Worm (Caenorhabditis elegans) whole organism, L2 larva: ENCODE measurements around the gene F43G6.7.
A peak's percentile ranks its signal among the peaks of the same experiment; 100 is the strongest.

Source experiments
- C34F6.9 ChIP-seq: fragments of 150-350 bp; optimal IDR thresholded peaks from 2 replicates; lab custom pipeline; 2014; ENCODE audit warnings: missing biosample characterization, missing genetic modification characterization
- F13H6.1 ChIP-seq: sonication (generic microtip); optimal IDR thresholded peaks from 2 replicates; lab custom pipeline; 2016; ENCODE audit warnings: missing genetic modification characterization, missing compliant biosample characterization
- R02D3.7 ChIP-seq: fragments of 150-350 bp; optimal IDR thresholded peaks from 2 replicates; lab custom pipeline; 2014; ENCODE audit warnings: missing biosample characterization, missing genetic modification characterization
- Y55F3AM.14 ChIP-seq: fragments of 200-800 bp; sonication (Bioruptor generic); optimal IDR thresholded peaks from 2 replicates; lab custom pipeline; 2018; ENCODE audit warnings: mild to moderate bottlenecking, missing genetic modification characterization, missing compliant biosample characterization
- ZK546.5 ChIP-seq: sonication (generic microtip); optimal IDR thresholded peaks from 2 replicates; lab custom pipeline; 2017; ENCODE audit warnings: missing biosample characterization, missing genetic modification characterization
- aly-2 ChIP-seq: fragments of 150-350 bp; optimal IDR thresholded peaks from 2 replicates; lab custom pipeline; 2014; ENCODE audit warnings: missing biosample characterization, missing genetic modification characterization
- ama-1 ChIP-seq: fragments of 150-350 bp; optimal IDR thresholded peaks from 2 replicates; lab custom pipeline; 2018; ENCODE audit warnings: inconsistent platforms
- blmp-1 ChIP-seq: sonication (generic microtip); optimal IDR thresholded peaks from 2 replicates; lab custom pipeline; 2017; ENCODE audit warnings: missing genetic modification characterization, mild to moderate bottlenecking, missing compliant biosample characterization, antibody characterized with exemption, moderate library complexity; ENCODE audit not compliant: insufficient read depth
- ceh-16 ChIP-seq: fragments of 150-350 bp; optimal IDR thresholded peaks from 2 replicates; lab custom pipeline; 2014; ENCODE audit warnings: missing biosample characterization, missing genetic modification characterization
- crh-2 ChIP-seq: sonication (generic microtip); optimal IDR thresholded peaks from 2 replicates; lab custom pipeline; 2017; ENCODE audit warnings: missing biosample characterization, missing genetic modification characterization
- egl-27 ChIP-seq: sonication (generic microtip); optimal IDR thresholded peaks from 3 replicates; lab custom pipeline; 2017; ENCODE audit warnings: missing biosample characterization, missing genetic modification reagents, missing genetic modification characterization
- elt-1 ChIP-seq: fragments of 150-350 bp; optimal IDR thresholded peaks from 2 replicates; lab custom pipeline; 2014; ENCODE audit warnings: missing biosample characterization, missing genetic modification characterization
- elt-3 ChIP-seq: sonication (generic microtip); optimal IDR thresholded peaks from 2 replicates; lab custom pipeline; 2017; ENCODE audit warnings: missing biosample characterization, missing genetic modification characterization
- fos-1 ChIP-seq: fragments of 150-350 bp; optimal IDR thresholded peaks from 2 replicates; lab custom pipeline; 2014; ENCODE audit warnings: missing biosample characterization, missing genetic modification characterization
- gmeb-1 ChIP-seq: fragments of 150-350 bp; optimal IDR thresholded peaks from 2 replicates; lab custom pipeline; 2014; ENCODE audit warnings: missing biosample characterization, missing genetic modification characterization
- lin-11 ChIP-seq: fragments of 150-350 bp; sonication (generic microtip); optimal IDR thresholded peaks from 2 replicates; lab custom pipeline; 2014; ENCODE audit warnings: missing biosample characterization, missing genetic modification characterization, inconsistent platforms, mixed read lengths
- lin-13 ChIP-seq: fragments of 150-350 bp; optimal IDR thresholded peaks from 2 replicates; lab custom pipeline; 2014; ENCODE audit warnings: missing biosample characterization, missing genetic modification reagents, missing genetic modification characterization
- lin-39 ChIP-seq: fragments of 150-350 bp; optimal IDR thresholded peaks from 2 replicates; lab custom pipeline; 2014; ENCODE audit warnings: missing biosample characterization, missing genetic modification reagents, missing genetic modification characterization
- lsy-2 ChIP-seq, 2 experiments: fragments of 150-350 bp in 1 of 2; sonication (generic microtip) in 1 of 2; optimal IDR thresholded peaks; 2 replicates each; lab custom pipeline; 2014 to 2017; ENCODE audit warnings: missing biosample characterization in 2 of 2, missing genetic modification characterization in 2 of 2
- mab-5 ChIP-seq: fragments of 150-350 bp; optimal IDR thresholded peaks from 2 replicates; lab custom pipeline; 2014; ENCODE audit warnings: missing biosample characterization, missing genetic modification characterization
- mbf-1 ChIP-seq: sonication (generic microtip); optimal IDR thresholded peaks from 2 replicates; lab custom pipeline; 2017; ENCODE audit warnings: missing biosample characterization, missing genetic modification characterization
- mdl-1 ChIP-seq, 2 experiments: fragments of 150-350 bp in 1 of 2; sonication (generic microtip) in 1 of 2; optimal IDR thresholded peaks; 2 replicates each; lab custom pipeline; 2017; ENCODE audit warnings: missing biosample characterization in 2 of 2, missing genetic modification characterization in 2 of 2
- nhr-10 ChIP-seq: sonication (generic microtip); optimal IDR thresholded peaks from 2 replicates; lab custom pipeline; 2017; ENCODE audit warnings: missing biosample characterization, missing genetic modification characterization
- nhr-11 ChIP-seq: fragments of 150-350 bp; optimal IDR thresholded peaks from 2 replicates; lab custom pipeline; 2014; ENCODE audit warnings: missing biosample characterization, missing genetic modification characterization
- nhr-12 ChIP-seq: fragments of 150-350 bp; optimal IDR thresholded peaks from 2 replicates; lab custom pipeline; 2014; ENCODE audit warnings: missing biosample characterization, missing genetic modification characterization
- nhr-129 ChIP-seq: fragments of 150-350 bp; optimal IDR thresholded peaks from 2 replicates; lab custom pipeline; 2014; ENCODE audit warnings: missing biosample characterization, missing genetic modification characterization
- nhr-21 ChIP-seq: fragments of 150-350 bp; optimal IDR thresholded peaks from 2 replicates; lab custom pipeline; 2014; ENCODE audit warnings: missing biosample characterization, missing genetic modification characterization
- nhr-23 ChIP-seq: fragments of 150-350 bp; optimal IDR thresholded peaks from 2 replicates; lab custom pipeline; 2014; ENCODE audit warnings: missing biosample characterization, missing genetic modification reagents, missing genetic modification characterization
- nhr-237 ChIP-seq: fragments of 150-350 bp; optimal IDR thresholded peaks from 2 replicates; lab custom pipeline; 2014; ENCODE audit warnings: missing biosample characterization, missing genetic modification characterization
- nhr-25 ChIP-seq: fragments of 150-350 bp; sonication (generic microtip); optimal IDR thresholded peaks from 3 replicates; lab custom pipeline; 2014; ENCODE audit warnings: missing biosample characterization, missing genetic modification characterization
- nhr-6 ChIP-seq: fragments of 150-350 bp; optimal IDR thresholded peaks from 2 replicates; lab custom pipeline; 2014; ENCODE audit warnings: missing biosample characterization, missing genetic modification characterization
- nhr-77 ChIP-seq: fragments of 150-350 bp; optimal IDR thresholded peaks from 2 replicates; lab custom pipeline; 2014; ENCODE audit warnings: missing biosample characterization, missing genetic modification characterization
- peb-1 ChIP-seq: fragments of 150-350 bp; optimal IDR thresholded peaks from 2 replicates; lab custom pipeline; 2014; ENCODE audit warnings: missing biosample characterization, missing genetic modification characterization
- sem-4 ChIP-seq: fragments of 150-350 bp; optimal IDR thresholded peaks from 2 replicates; lab custom pipeline; 2014; ENCODE audit warnings: missing biosample characterization, missing genetic modification reagents, missing genetic modification characterization
- sma-3 ChIP-seq: sonication (generic microtip); optimal IDR thresholded peaks from 2 replicates; lab custom pipeline; 2016; ENCODE audit warnings: missing genetic modification reagents, missing genetic modification characterization, missing compliant biosample characterization
- sma-9 ChIP-seq, 2 experiments: fragments of 150-350 bp in 1 of 2; sonication (generic microtip) in 1 of 2; optimal IDR thresholded peaks; 2 replicates each; lab custom pipeline; 2014 to 2016; ENCODE audit warnings: missing genetic modification characterization in 2 of 2, mild to moderate bottlenecking in 1 of 2, missing biosample characterization in 1 of 2, missing compliant biosample characterization in 1 of 2, missing genetic modification reagents in 1 of 2, moderate library complexity in 1 of 2
- snpc-4 ChIP-seq: fragments of 150-350 bp; optimal IDR thresholded peaks from 2 replicates; lab custom pipeline; 2014; ENCODE audit warnings: missing biosample characterization, missing genetic modification characterization
- unc-55 ChIP-seq: fragments of 150-350 bp; sonication (generic microtip); optimal IDR thresholded peaks from 3 replicates; lab custom pipeline; 2014; ENCODE audit warnings: missing biosample characterization, missing genetic modification reagents, missing genetic modification characterization
- unc-62 ChIP-seq: fragments of 150-350 bp; optimal IDR thresholded peaks from 2 replicates; lab custom pipeline; 2014; ENCODE audit warnings: missing biosample characterization, missing genetic modification reagents, missing genetic modification characterization
- zag-1 ChIP-seq: fragments of 150-350 bp; optimal IDR thresholded peaks from 2 replicates; lab custom pipeline; 2014; ENCODE audit warnings: missing biosample characterization, missing genetic modification characterization
- ztf-1 ChIP-seq: fragments of 200-800 bp; sonication (Bioruptor generic); conservative IDR thresholded peaks from 2 replicates; pipeline ENCODE4 v1.3.6; 2022; ENCODE audit warnings: missing genetic modification characterization, missing compliant biosample characterization
- ztf-11 ChIP-seq: sonication (generic microtip); optimal IDR thresholded peaks from 2 replicates; lab custom pipeline; 2017; ENCODE audit warnings: missing biosample characterization, missing genetic modification characterization

F43G6.7 gene

ce11 chrII:11830601-11831000 is 20.0 kb downstream of the F43G6.7 start:
- TF ChIP-seq nhr-77 (tag; lab: Kevin White, UChicago) (no peak), Y55F3AM.14 (GFP tag; lab: Kevin White, UChicago) (no peak), crh-2 (peak; percentile 47), aly-2 (no peak), F13H6.1 (no peak), nhr-10 (tag; lab: Kevin White, UChicago) (no peak), egl-27 (tag; lab: Kevin White, UChicago) (no peak), ZK546.5 (tag; lab: Kevin White, UChicago) (no peak), sma-9 (GFP tag; optimal IDR thresholded peaks at IDR 0.05; lab: Kevin White, UChicago) (peak; percentile 0), sma-9 (tag; optimal IDR thresholded peaks at IDR 0.05; lab: Kevin White, UChicago) (no peak), mab-5 (no peak), ama-1 (lab: Kevin White, UChicago) (no peak), sem-4 (tag; lab: Kevin White, UChicago) (no peak), unc-62 (GFP tag; lab: Kevin White, UChicago) (no peak), zag-1 (no peak), nhr-25 (peak; percentile 13), blmp-1 (no peak), nhr-129 (tag; lab: Kevin White, UChicago) (peak; percentile 54), elt-3 (tag; lab: Kevin White, UChicago) (no peak), nhr-6 (tag; lab: Kevin White, UChicago) (no peak), nhr-21 (tag; lab: Kevin White, UChicago) (no peak), elt-1 (tag; lab: Kevin White, UChicago) (no peak), ztf-11 (tag; lab: Kevin White, UChicago) (no peak), peb-1 (tag; lab: Kevin White, UChicago) (no peak), lin-39 (tag; lab: Kevin White, UChicago) (no peak), lin-13 (no peak), fos-1 (tag; lab: Kevin White, UChicago) (peak; percentile 29), R02D3.7 (tag; lab: Kevin White, UChicago) (no peak), nhr-23 (tag; lab: Kevin White, UChicago) (no peak), nhr-11 (no peak), lsy-2 (tag; optimal IDR thresholded peaks at IDR 0.05; lab: Kevin White, UChicago) (peak in 1 of 2 experiments; percentile 54)

- TF ChIP-seq C34F6.9 (tag; lab: Kevin White, UChicago) (no peak), ceh-16 (tag; lab: Kevin White, UChicago) (no peak), nhr-11 (no peak), aly-2 (no peak), nhr-237 (tag; lab: Kevin White, UChicago) (no peak)
Measured at ce11 chrII:11832475-11832874, 21.9 kb downstream of the F43G6.7 start, which contains the start of gene clec-144. clec-144 (minus strand) TSS chrII:11832575.

ce11 chrII:11835208-11835607 is 24.6 kb downstream of the F43G6.7 start, which contains the start of gene T27D12.6:
T27D12.6 (plus strand) TSS chrII:11835508.
- no peak for TF ChIP-seq lin-11 (tag; lab: Kevin White, UChicago)
- TF ChIP-seq zag-1, result no peak
- TF ChIP-seq fos-1 (tag; lab: Kevin White, UChicago), result no peak
- TF ChIP-seq elt-1 (tag; lab: Kevin White, UChicago), result no peak
- TF ChIP-seq nhr-25, result no peak
- TF ChIP-seq nhr-12 (tag; lab: Kevin White, UChicago), result no peak
- TF ChIP-seq nhr-6 (tag; lab: Kevin White, UChicago), result no peak
- TF ChIP-seq nhr-237 (tag; lab: Kevin White, UChicago), result no peak
- TF ChIP-seq gmeb-1 (tag; lab: Kevin White, UChicago), result no peak
- TF ChIP-seq mbf-1 (tag; lab: Kevin White, UChicago), result no peak

DNA sequence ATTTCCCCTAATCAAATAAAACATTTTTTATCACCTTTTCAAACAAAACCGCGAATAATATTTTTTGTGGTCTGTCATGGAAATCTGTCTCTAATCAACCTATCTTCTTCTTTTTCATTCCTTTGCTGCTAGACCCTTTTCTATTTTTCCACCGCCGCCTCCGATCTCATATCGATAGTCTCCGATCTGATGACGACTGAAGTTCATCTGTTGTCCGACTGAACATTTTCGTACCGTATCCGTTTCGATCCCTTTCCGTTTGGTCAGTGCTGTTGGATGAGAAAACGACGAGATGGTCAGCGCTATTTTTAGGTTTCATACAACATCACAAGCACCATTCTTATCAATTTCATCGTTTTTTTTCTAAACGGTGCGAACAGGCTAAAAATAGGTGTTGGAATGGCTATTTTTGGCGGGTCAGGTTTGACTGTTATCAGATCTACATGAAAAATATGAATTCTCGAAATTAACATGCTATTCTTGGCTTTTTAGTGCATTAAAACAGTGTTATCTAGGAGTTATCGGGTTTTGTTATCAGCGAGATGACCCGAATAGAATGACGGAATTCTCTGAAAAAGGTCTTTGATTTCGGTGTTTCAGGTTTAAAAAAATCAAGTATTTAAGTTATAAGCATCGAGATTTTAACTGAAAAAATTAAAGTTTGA is 26.1 kb downstream of the F43G6.7 start:
- TF ChIP-seq peb-1 (tag; lab: Kevin White, UChicago), result no peak
- TF ChIP-seq aly-2, result no peak
- peak; percentile 46 for TF ChIP-seq egl-27 (tag; lab: Kevin White, UChicago)
- TF ChIP-seq unc-55 (GFP tag; lab: Kevin White, UChicago), result no peak
- no peak for TF ChIP-seq nhr-237 (tag; lab: Kevin White, UChicago)
- peak; percentile 20 for TF ChIP-seq nhr-25
- peak in 1 of 2 experiments; percentile 17 for TF ChIP-seq lsy-2 (tag; optimal IDR thresholded peaks at IDR 0.05; lab: Kevin White, UChicago)
- peak; percentile 94 for TF ChIP-seq sma-9 (GFP tag; optimal IDR thresholded peaks at IDR 0.05; lab: Kevin White, UChicago)
- peak; percentile 35 for TF ChIP-seq sma-9 (tag; optimal IDR thresholded peaks at IDR 0.05; lab: Kevin White, UChicago)
- TF ChIP-seq Y55F3AM.14 (GFP tag; lab: Kevin White, UChicago), result no peak
- TF ChIP-seq mdl-1 (tag; optimal IDR thresholded peaks at IDR 0.05; lab: Kevin White, UChicago), result peak; percentile 63 to 80
- TF ChIP-seq snpc-4 (tag; lab: Kevin White, UChicago), result no peak
- peak; percentile 46 for TF ChIP-seq sma-3 (GFP tag; lab: Kevin White, UChicago)
- TF ChIP-seq crh-2, result peak; percentile 14
- TF ChIP-seq nhr-21 (tag; lab: Kevin White, UChicago), result peak; percentile 78
- no peak for TF ChIP-seq mbf-1 (tag; lab: Kevin White, UChicago)
- TF ChIP-seq F13H6.1, result peak; percentile 18
- no peak for TF ChIP-seq elt-1 (tag; lab: Kevin White, UChicago)
- TF ChIP-seq lin-13, result no peak
- TF ChIP-seq nhr-129 (tag; lab: Kevin White, UChicago), result peak; percentile 14
- TF ChIP-seq fos-1 (tag; lab: Kevin White, UChicago), result peak; percentile 15
- TF ChIP-seq ztf-1 (GFP tag; lab: Robert Waterston, UW), result no peak
